Worm (Caenorhabditis elegans) whole organism, midembryonic: ENCODE data around the gene F22B3.5.
"Not testable (repeated sequence)": the region's sequence is repeated elsewhere in the genome, so short reads cannot be mapped to it uniquely, and the experiment has no call there.

Experiments
- T22C8.4 ChIP-seq: fragments of 200-800 bp; sonication (Bioruptor generic); IDR thresholded peaks from 2 replicates; pipeline ENCODE4 v1.3.6; 2022; ENCODE audit warnings: missing genetic modification characterization, missing compliant biosample characterization
- cog-1 ChIP-seq: sonication (generic microtip); optimal IDR thresholded peaks from 2 replicates; lab custom pipeline; 2016; ENCODE audit warnings: missing genetic modification characterization, missing compliant biosample characterization
- flt-1 ChIP-seq: fragments of 200-800 bp; sonication (Bioruptor generic); IDR thresholded peaks from 2 replicates; pipeline ENCODE4 v1.3.6; 2022; ENCODE audit warnings: missing genetic modification characterization, missing compliant biosample characterization
- klf-2 ChIP-seq: fragments of 200-800 bp; sonication (Bioruptor generic); conservative IDR thresholded peaks from 2 replicates; pipeline ENCODE4 v1.3.6; 2022; ENCODE audit warnings: missing genetic modification reagents, missing genetic modification characterization, missing compliant biosample characterization
- med-1 ChIP-seq: sonication (generic microtip); optimal IDR thresholded peaks from 2 replicates; lab custom pipeline; 2017; ENCODE audit warnings: missing genetic modification characterization, mild to moderate bottlenecking, missing compliant biosample characterization, antibody characterized with exemption, missing genetic modification reagents; ENCODE audit not compliant: insufficient read depth
- ref-1 ChIP-seq: fragments of 200-800 bp; sonication (Bioruptor generic); conservative IDR thresholded peaks from 2 replicates; pipeline ENCODE4 v1.3.6; 2022; ENCODE audit warnings: missing genetic modification reagents, missing genetic modification characterization, missing compliant biosample characterization
- tab-1 ChIP-seq: fragments of 200-800 bp; sonication (Bioruptor generic); IDR thresholded peaks from 2 replicates; pipeline ENCODE4 v1.3.6; 2022; ENCODE audit warnings: missing genetic modification characterization, missing compliant biosample characterization
- ztf-23 ChIP-seq: fragments of 200-800 bp; sonication (Bioruptor generic); IDR thresholded peaks from 2 replicates; pipeline ENCODE4 v1.3.6; 2022; ENCODE audit warnings: missing genetic modification reagents, missing genetic modification characterization, missing compliant biosample characterization
- ztf-29 ChIP-seq: fragments of 200-800 bp; sonication (Bioruptor generic); IDR thresholded peaks from 2 replicates; pipeline ENCODE4 v1.3.6; 2022; ENCODE audit warnings: missing genetic modification reagents, missing genetic modification characterization, missing compliant biosample characterization

Gene F22B3.5

DNA sequence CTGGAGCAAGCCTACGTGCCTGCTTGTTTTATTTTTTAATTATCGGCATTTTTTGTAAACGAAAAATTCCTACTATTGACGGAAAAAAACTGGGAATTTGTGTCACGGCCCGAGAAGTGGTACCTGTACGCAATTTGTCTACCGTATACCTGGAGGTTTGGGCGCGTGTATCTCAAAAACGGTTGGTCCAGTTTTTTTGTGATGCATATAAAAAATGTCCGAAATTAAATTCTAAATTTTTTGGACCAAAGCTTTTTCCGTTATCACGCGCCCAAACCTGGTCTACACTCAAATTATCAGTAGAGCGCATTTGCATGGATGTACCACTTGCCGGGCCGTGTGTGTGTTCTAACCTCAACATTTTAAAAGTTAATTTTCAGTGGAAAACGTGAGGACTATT lies at the start of gene F22B3.5:
F22B3.5 (minus strand) TSS at position 101 of the 400 bp plus-strand sequence.
- not testable (repeated sequence) for TF ChIP-seq ref-1 (GFP tag; lab: Robert Waterston, UW); flt-1; ztf-29 (GFP tag; lab: Robert Waterston, UW)

- TF ChIP-seq cog-1 (tag; lab: Kevin White, UChicago) (no peak), T22C8.4 (no peak), klf-2 (no peak), med-1 (GFP tag; lab: Kevin White, UChicago) (no peak), flt-1 (no peak), ztf-23 (GFP tag; lab: Robert Waterston, UW) (no peak), ztf-29 (GFP tag; lab: Robert Waterston, UW) (no peak)
Observed at ce11 chrIV:11465125-11465524, 48.5 kb upstream of the F22B3.5 start, which contains the start of gene C10C6.3. TSS of gene C10C6.3 (minus strand) at chrIV:11465225.

ce11 chrIV:11461335-11461734 lies 44.7 kb upstream of the F22B3.5 start:
- TF ChIP-seq cog-1 (tag; lab: Kevin White, UChicago), result no peak
- TF ChIP-seq T22C8.4, result no peak
- TF ChIP-seq tab-1 (GFP tag; lab: Robert Waterston, UW), result no peak
- no peak for TF ChIP-seq klf-2
- no peak for TF ChIP-seq ztf-29 (GFP tag; lab: Robert Waterston, UW)
- no peak for TF ChIP-seq ref-1 (GFP tag; lab: Robert Waterston, UW)
- TF ChIP-seq med-1 (GFP tag; lab: Kevin White, UChicago), result no peak
- TF ChIP-seq flt-1, result no peak
- no peak for TF ChIP-seq ztf-23 (GFP tag; lab: Robert Waterston, UW)

ce11 chrIV:11459684-11460083 lies 43.1 kb upstream of the F22B3.5 start, which contains the start of gene npr-3:
TSS of gene npr-3 (plus strand) at chrIV:11459984.
- TF ChIP-seq klf-2, result no peak
- TF ChIP-seq ztf-29 (GFP tag; lab: Robert Waterston, UW), result no peak
- no peak for TF ChIP-seq med-1 (GFP tag; lab: Kevin White, UChicago)
- no peak for TF ChIP-seq ztf-23 (GFP tag; lab: Robert Waterston, UW)
- TF ChIP-seq ref-1 (GFP tag; lab: Robert Waterston, UW), result no peak
- no peak for TF ChIP-seq cog-1 (tag; lab: Kevin White, UChicago)

DNA sequence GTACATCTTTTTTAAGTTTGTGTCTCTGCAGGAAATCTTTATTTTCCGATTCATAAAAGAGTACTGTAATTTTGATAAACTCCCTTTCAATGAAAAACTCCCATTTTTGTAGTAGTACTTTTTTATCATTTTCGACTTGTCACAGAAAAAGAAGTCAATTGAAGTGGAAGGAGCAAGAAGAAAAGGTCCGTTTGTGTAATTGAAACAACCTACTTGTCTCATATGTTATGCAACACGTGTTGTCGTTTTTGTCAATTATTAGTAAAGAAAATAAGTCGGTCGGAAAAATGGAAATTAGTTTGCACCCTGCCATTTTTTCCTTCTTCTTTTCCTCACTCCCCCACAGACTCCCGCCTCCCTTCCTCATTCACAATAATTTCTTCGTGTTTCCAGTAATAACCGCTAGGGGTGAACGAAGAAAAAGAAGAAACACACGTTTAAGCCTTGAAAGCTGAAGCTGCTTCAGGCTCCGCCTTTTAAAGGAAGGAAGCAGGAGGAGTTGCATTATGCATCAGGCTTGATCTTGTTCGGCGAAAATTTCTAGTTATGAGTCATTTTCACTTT lies 42.2 kb upstream of the F22B3.5 start:
- TF ChIP-seq med-1 (GFP tag; lab: Kevin White, UChicago) (no peak), klf-2 (no peak), tab-1 (GFP tag; lab: Robert Waterston, UW) (no peak), flt-1 (no peak), ref-1 (GFP tag; lab: Robert Waterston, UW) (no peak)

DNA sequence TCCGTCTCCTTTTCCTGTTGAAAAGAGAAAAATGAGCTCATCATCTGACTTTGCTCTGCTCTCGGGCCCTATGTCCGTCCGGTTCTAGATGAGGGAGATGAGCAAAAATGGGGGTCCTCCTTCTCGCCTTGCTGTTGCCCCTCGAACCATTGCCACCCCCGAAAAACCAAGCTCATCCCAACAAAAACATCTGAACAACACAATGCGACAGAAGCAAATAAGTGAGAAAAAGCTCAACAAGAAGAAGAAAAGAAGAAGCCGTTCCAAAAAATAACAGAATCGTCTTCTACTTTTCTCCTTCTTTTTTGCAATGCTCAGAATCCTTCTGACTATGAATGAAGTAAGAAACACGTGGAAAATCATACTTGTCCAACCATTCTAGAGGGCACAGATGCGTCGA lies 39.2 kb upstream of the F22B3.5 start:
- TF ChIP-seq T22C8.4 (no peak), ztf-23 (GFP tag; lab: Robert Waterston, UW) (no peak), flt-1 (no peak), ref-1 (GFP tag; lab: Robert Waterston, UW) (no peak), cog-1 (tag; lab: Kevin White, UChicago) (no peak), ztf-29 (GFP tag; lab: Robert Waterston, UW) (no peak), tab-1 (GFP tag; lab: Robert Waterston, UW) (no peak), med-1 (GFP tag; lab: Kevin White, UChicago) (no peak)

DNA sequence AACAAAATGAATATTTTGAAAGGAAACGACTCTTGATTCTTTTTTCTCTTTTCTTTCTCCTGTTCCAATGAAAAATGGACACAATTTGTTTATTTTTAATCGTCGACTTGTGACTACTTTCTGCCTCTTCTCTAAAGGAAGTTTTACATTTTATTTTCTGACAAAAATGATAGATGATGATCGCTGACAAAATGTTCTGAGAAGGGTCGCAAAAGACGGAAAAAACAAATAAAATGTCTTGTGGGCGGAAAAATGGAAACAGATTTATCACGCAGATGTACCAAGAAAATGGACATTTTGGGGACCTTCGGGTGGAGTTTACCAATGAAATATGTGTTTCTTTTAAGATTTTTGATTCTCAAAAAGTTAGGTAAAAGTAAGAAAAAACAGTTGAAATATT lies 36.3 kb upstream of the F22B3.5 start:
- no peak for TF ChIP-seq cog-1 (tag; lab: Kevin White, UChicago)
- no peak for TF ChIP-seq med-1 (GFP tag; lab: Kevin White, UChicago)

DNA sequence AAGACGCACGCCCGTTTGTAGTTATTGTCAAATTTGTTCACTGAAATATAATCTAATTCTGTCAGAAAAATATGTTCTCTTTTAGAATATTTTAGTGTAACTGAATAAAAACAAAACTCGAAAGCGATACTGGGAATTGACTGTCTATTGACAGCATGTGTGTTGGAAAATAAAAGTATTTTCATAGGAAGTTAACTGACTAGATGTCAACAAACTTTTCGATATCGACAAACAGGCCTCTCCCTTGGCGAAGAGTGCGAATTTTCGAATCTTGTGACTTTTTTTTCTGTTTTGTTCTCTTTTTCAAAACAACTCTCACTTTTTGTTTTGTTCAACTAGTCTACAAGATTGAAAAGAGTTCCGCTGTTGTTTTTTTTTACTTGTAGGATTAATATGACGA lies 21.6 kb upstream of the F22B3.5 start:
- TF ChIP-seq cog-1 (tag; lab: Kevin White, UChicago), result no peak
- TF ChIP-seq klf-2, result no peak
- no peak for TF ChIP-seq med-1 (GFP tag; lab: Kevin White, UChicago)
- no peak for TF ChIP-seq tab-1 (GFP tag; lab: Robert Waterston, UW)
- no peak for TF ChIP-seq flt-1
- no peak for TF ChIP-seq T22C8.4
- no peak for TF ChIP-seq ref-1 (GFP tag; lab: Robert Waterston, UW)
- TF ChIP-seq ztf-29 (GFP tag; lab: Robert Waterston, UW), result no peak
- no peak for TF ChIP-seq ztf-23 (GFP tag; lab: Robert Waterston, UW)

DNA sequence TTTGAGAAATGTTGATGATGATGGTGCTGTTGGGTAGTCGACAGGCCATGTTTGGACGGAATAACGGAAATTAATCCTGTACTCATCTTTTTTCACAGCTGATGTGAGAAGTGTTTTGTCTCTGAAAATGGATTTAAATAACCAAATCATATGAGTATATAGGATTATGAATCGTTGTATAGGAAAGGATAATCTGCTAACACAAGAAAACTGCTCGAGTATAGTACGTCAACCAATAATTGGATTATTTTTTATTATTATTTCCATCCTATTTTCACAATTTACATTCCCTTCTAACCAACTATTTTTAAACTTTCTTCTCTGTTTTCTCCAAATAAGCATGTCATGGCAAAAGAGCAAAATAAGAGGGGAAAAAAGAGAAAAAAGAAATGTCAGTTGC lies 19.1 kb upstream of the F22B3.5 start:
- TF ChIP-seq ref-1 (GFP tag; lab: Robert Waterston, UW), result no peak
- no peak for TF ChIP-seq ztf-29 (GFP tag; lab: Robert Waterston, UW)
- TF ChIP-seq tab-1 (GFP tag; lab: Robert Waterston, UW), result no peak
- TF ChIP-seq flt-1, result no peak
- TF ChIP-seq ztf-23 (GFP tag; lab: Robert Waterston, UW), result no peak
- no peak for TF ChIP-seq med-1 (GFP tag; lab: Kevin White, UChicago)
- TF ChIP-seq klf-2, result no peak
- TF ChIP-seq T22C8.4, result no peak
- no peak for TF ChIP-seq cog-1 (tag; lab: Kevin White, UChicago)

DNA sequence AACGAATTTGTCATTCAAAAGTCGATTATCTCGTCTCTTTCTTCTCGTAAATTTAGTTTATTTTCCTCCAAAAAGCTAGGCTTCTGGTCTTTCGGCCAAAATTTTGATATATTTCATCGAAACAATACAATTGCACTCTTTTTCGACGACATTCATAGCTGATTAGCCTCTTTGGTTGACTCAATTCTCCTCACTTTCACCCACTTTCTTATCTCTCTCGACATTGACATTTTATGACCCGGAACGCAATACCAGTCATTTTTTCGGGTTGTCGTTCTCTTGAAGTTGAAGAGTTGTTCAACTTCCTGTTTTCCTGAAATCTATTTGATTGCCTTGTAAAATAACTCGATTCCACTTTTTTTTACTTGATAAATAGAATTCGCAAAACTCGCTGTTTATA lies 18.0 kb upstream of the F22B3.5 start:
- TF ChIP-seq cog-1 (tag; lab: Kevin White, UChicago), result no peak
- TF ChIP-seq flt-1, result no peak
- no peak for TF ChIP-seq ztf-29 (GFP tag; lab: Robert Waterston, UW)
- TF ChIP-seq med-1 (GFP tag; lab: Kevin White, UChicago), result no peak
- TF ChIP-seq ztf-23 (GFP tag; lab: Robert Waterston, UW), result no peak
